Worm (Caenorhabditis elegans) whole organism, L4 larva: Measurements from ENCODE around the gene F44G4.3.

Experiments used
- F26F4.8 ChIP-seq: fragments of 200-800 bp; sonication (Bioruptor generic); conservative IDR thresholded peaks from 2 replicates; pipeline ENCODE4 v1.3.6; 2022; ENCODE audit warnings: missing genetic modification characterization, missing compliant biosample characterization
- R02D3.7 ChIP-seq: fragments of 150-350 bp; sonication (generic microtip); optimal IDR thresholded peaks from 3 replicates; lab custom pipeline; 2014; ENCODE audit warnings: missing biosample characterization, missing genetic modification characterization
- T26A8.4 ChIP-seq: fragments of 200-800 bp; sonication (Bioruptor generic); IDR thresholded peaks from 2 replicates; pipeline ENCODE4 v1.3.6; 2022; ENCODE audit warnings: missing genetic modification characterization, missing compliant biosample characterization
- ama-1 ChIP-seq: fragments of 150-350 bp; optimal IDR thresholded peaks from 2 replicates; lab custom pipeline; 2014; ENCODE audit warnings: inconsistent platforms, mixed read lengths
- ceh-28 ChIP-seq: fragments of 150-350 bp; optimal IDR thresholded peaks from 2 replicates; lab custom pipeline; 2014; ENCODE audit warnings: missing biosample characterization, missing genetic modification reagents, missing genetic modification characterization
- ceh-32 ChIP-seq: sonication (generic microtip); optimal IDR thresholded peaks from 2 replicates; lab custom pipeline; 2016; ENCODE audit warnings: mild to moderate bottlenecking, missing genetic modification characterization, missing compliant biosample characterization; ENCODE audit not compliant: poor library complexity
- egl-43 ChIP-seq: fragments of 200-800 bp; sonication (Bioruptor generic); IDR thresholded peaks from 2 replicates; pipeline ENCODE4 v1.3.6; 2022; ENCODE audit warnings: missing genetic modification reagents, missing genetic modification characterization, missing compliant biosample characterization
- lin-39 ChIP-seq: fragments of 150-350 bp; optimal IDR thresholded peaks from 2 replicates; lab custom pipeline; 2014; ENCODE audit warnings: missing biosample characterization, missing genetic modification reagents, missing genetic modification characterization
- nhr-28 ChIP-seq: fragments of 150-350 bp; optimal IDR thresholded peaks from 2 replicates; lab custom pipeline; 2014; ENCODE audit warnings: missing biosample characterization, missing genetic modification characterization
- nhr-42 ChIP-seq: fragments of 200-800 bp; sonication (Bioruptor generic); IDR thresholded peaks from 2 replicates; pipeline ENCODE4 v1.3.6; 2022; ENCODE audit warnings: missing genetic modification characterization, missing compliant biosample characterization
- pqm-1 ChIP-seq: sonication (generic microtip); optimal IDR thresholded peaks from 2 replicates; lab custom pipeline; 2017; ENCODE audit warnings: missing biosample characterization, missing genetic modification characterization

DNA sequence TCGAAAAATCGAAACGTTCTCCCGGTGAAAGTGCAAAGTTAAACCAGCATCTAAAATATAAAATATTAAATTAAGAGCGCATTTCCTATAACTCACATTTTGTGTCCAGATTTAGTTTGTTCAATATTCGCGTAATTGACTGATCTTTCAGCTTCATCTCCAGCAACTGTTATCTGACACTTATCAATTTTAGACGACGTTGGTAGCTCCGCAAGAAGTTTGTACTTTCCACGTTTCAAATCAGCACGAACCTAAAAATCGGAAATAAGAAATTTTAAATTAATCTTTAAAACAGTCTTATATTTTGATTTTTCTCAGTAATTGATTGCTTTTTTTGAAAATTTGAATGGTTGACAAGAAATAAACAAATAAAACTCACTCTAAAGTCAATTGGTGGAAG is 20.2 kb upstream of the F44G4.3 start:
- TF ChIP-seq F26F4.8: no peak
- TF ChIP-seq R02D3.7: no peak
- no peak for TF ChIP-seq pqm-1 (tag; lab: Kevin White, UChicago)
- TF ChIP-seq nhr-42 (GFP tag; lab: Robert Waterston, UW): no peak
- TF ChIP-seq ama-1 (lab: Kevin White, UChicago): no peak
- TF ChIP-seq T26A8.4 (GFP tag; lab: Robert Waterston, UW): no peak
- no peak for TF ChIP-seq ceh-32 (tag; lab: Kevin White, UChicago)
- TF ChIP-seq ceh-28 (tag; lab: Kevin White, UChicago): no peak
- no peak for TF ChIP-seq nhr-28 (tag; lab: Kevin White, UChicago)
- TF ChIP-seq egl-43 (GFP tag; lab: Robert Waterston, UW): no peak
- TF ChIP-seq lin-39 (tag; lab: Kevin White, UChicago): no peak
